Fruit fly (Drosophila melanogaster) Kc167 (cell line): Measurements from ENCODE around the gene APC4.

Source experiments
- Myc ChIP-seq: fragments of >200 bp; optimal IDR thresholded peaks from 2 replicates; lab custom pipeline; 2017; ENCODE audit warnings: missing external identifiers
- Sin3A ChIP-seq: fragments of >200 bp; optimal IDR thresholded peaks from 2 replicates; lab custom pipeline; 2018; ENCODE audit warnings: missing external identifiers
- h ChIP-seq: fragments of >200 bp; optimal IDR thresholded peaks from 3 replicates; lab custom pipeline; 2018; ENCODE audit warnings: missing external identifiers
- insv ChIP-seq: fragments of >200 bp; optimal IDR thresholded peaks from 3 replicates; lab custom pipeline; 2018; ENCODE audit warnings: missing external identifiers
- psq ChIP-seq: fragments of >200 bp; optimal IDR thresholded peaks from 2 replicates; lab custom pipeline; 2017; ENCODE audit warnings: missing external identifiers
- ttk ChIP-seq: sonication (Bioruptor generic); optimal IDR thresholded peaks from 2 replicates; lab custom pipeline; 2017; ENCODE audit warnings: missing external identifiers

Gene APC4

DNA sequence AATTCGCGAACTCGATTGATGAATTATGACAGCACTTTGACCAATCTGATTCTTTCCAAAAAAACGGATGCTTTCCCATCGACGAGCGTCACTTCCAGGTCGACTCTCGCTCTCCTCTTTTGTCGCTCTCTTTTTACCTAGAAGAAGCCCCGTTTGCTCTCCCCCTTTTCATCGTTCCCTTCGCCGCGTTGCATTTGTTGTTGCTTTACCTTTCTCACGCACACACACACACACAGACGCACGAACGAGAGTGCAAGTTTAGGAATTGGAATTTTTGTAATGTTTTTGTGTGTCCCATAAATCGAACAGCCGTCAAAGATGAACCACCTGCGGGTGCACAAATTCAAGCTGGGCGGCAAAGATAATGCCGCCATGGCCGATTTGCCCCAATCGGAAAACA, 33.8 kb upstream of the APC4 start:
- TF ChIP-seq psq (no peak), Sin3A (lab: Kevin White, UChicago) (no peak), Myc (lab: Kevin White, UChicago) (no peak), ttk (lab: Kevin White, UChicago) (no peak), insv (lab: Kevin White, UChicago) (no peak), h (lab: Kevin White, UChicago) (no peak)

DNA sequence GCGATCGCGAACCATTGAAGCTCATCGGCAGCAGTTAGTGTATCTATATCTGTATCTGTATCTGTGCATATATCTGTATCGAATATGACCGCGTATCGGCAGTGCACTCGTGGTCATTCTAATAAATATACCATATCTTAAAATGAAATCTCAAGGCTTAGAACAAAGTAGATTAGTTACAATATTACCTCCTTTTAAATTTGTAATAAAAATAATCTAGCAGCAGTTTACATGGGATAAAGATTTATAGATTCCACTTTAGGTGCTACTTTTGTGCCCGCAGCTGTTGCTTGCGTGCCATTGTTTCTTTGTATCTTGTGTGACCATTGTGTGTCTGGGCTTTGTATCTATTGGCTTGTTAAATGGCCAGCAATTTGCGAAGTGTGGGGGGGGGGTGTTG, 22.7 kb upstream of the APC4 start:
- TF ChIP-seq h (lab: Kevin White, UChicago) (no peak), psq (no peak), insv (lab: Kevin White, UChicago) (no peak), Sin3A (lab: Kevin White, UChicago) (no peak), ttk (lab: Kevin White, UChicago) (no peak), Myc (lab: Kevin White, UChicago) (no peak)

DNA sequence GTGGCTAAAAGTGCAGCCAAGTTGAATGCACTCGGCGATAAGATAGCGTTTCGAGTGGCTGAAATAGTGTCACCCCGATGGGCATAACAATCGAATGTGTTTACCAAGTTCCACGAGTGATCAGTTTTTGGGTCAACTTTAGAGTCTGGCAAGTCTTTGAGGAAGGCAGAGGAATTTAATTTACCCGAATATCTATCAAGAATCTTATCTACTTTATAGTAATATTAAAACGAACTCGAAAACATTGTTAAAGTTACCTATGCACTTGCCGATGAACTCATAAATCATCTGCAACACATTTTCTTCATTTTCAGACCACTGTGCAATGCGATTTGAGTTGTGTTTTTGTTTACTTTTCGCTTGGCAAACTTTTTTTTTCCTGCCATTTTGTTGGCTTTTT, 21.4 kb upstream of the APC4 start:
- TF ChIP-seq Myc (lab: Kevin White, UChicago): no peak
- no peak for TF ChIP-seq insv (lab: Kevin White, UChicago)
- no peak for TF ChIP-seq Sin3A (lab: Kevin White, UChicago)
- TF ChIP-seq h (lab: Kevin White, UChicago): no peak
- no peak for TF ChIP-seq psq
- no peak for TF ChIP-seq ttk (lab: Kevin White, UChicago)

DNA sequence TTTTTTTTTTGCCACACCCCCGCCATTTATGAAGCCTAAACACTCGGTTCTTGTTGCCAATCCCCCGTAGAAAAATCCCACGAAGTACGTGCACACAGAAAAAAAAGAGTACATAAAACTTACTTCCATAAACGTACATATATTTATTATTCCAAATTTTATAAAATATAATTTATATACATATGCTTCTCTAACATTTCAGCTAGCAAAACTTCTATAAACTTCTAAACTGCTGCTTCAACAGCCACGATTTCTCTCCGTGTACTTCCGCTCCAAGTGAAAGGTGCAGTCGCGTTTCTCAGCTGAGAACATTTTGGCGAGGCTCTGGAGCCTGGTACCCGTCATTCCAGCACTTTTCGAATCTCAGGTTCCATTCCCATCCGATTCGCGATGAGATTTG, 20.1 kb upstream of the APC4 start:
- TF ChIP-seq h (lab: Kevin White, UChicago) (no peak), psq (no peak), Sin3A (lab: Kevin White, UChicago) (no peak), ttk (lab: Kevin White, UChicago) (no peak), Myc (lab: Kevin White, UChicago) (no peak), insv (lab: Kevin White, UChicago) (no peak)

DNA sequence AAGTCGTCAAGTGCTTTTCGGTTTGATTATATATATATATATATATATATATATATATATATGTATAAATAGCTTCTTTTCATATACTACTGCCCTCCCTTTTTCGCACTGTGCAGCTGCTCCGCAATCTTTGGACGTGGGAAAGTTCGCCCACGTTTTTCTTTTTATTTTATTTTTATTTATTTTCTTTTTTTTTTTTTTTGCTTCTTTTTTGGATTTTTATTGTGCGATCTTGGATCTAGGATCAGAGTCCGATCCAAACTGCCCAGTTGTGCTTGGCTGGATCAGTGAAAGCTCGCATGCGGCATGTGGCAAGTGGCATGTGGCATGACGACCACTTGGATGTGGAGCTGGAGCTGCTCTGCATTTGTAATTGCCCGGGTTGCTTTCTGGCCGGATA, 19.3 kb upstream of the APC4 start:
- no peak for TF ChIP-seq Myc (lab: Kevin White, UChicago)
- no peak for TF ChIP-seq ttk (lab: Kevin White, UChicago)
- no peak for TF ChIP-seq insv (lab: Kevin White, UChicago)
- TF ChIP-seq psq: no peak
- no peak for TF ChIP-seq h (lab: Kevin White, UChicago)
- TF ChIP-seq Sin3A (lab: Kevin White, UChicago): no peak

DNA sequence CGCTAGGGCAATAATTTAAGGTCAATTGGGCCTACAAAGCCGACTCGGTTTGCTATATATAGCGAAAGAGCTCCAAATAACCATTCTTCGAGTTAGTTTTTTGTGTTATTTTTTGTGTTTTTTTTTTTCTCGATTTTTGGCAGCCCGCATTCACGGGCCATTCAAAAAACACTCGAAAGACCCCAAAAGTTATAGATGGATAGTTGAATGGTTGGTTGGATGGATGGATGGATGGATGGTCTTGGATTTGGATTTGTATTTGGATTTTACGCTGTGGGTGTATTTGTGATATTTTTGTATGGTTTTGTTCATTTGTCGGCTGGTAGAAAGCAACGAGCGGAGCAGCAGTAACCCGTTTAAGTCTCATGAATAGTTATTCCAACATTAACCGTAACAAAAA, 18.7 kb upstream of the APC4 start:
- TF ChIP-seq Myc (lab: Kevin White, UChicago) (no peak), Sin3A (lab: Kevin White, UChicago) (no peak), psq (no peak), insv (lab: Kevin White, UChicago) (no peak), ttk (lab: Kevin White, UChicago) (no peak), h (lab: Kevin White, UChicago) (no peak)

DNA sequence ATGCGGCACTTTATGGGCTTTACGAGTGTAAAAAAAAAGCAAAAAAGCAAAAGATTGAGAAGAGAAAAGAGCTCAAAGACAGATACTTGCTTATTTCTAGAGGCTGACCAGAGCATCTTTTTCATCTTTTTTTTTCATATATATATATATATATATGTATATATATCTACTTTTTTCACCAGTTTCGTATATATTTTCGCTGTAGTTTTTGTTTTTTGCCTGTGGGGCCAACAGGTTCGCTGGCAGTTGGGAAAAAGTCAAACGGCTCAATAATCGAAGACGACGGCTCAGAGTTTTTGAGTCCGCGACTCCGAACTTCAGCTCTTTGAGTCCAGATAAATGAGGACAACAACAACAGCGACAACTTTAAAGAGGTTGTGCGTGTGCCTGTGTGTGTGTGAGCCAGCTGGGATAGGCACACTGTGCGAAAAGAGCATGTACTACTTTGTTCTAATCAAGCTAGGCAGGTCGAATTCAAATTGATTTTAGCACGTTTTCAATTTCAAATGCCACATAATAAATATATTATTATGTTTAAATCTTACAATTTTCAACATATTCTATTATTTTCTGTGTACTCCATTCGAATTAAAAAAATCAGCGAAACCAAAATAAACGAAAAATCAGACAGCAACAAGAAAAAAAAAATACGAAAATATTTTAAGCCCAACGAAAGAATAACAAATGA, 15.8 kb upstream of the APC4 start:
- no peak for TF ChIP-seq Myc (lab: Kevin White, UChicago)
- TF ChIP-seq ttk (lab: Kevin White, UChicago): no peak
- no peak for TF ChIP-seq Sin3A (lab: Kevin White, UChicago)
- TF ChIP-seq h (lab: Kevin White, UChicago): no peak
- TF ChIP-seq psq: no peak
- TF ChIP-seq insv (lab: Kevin White, UChicago): no peak

DNA sequence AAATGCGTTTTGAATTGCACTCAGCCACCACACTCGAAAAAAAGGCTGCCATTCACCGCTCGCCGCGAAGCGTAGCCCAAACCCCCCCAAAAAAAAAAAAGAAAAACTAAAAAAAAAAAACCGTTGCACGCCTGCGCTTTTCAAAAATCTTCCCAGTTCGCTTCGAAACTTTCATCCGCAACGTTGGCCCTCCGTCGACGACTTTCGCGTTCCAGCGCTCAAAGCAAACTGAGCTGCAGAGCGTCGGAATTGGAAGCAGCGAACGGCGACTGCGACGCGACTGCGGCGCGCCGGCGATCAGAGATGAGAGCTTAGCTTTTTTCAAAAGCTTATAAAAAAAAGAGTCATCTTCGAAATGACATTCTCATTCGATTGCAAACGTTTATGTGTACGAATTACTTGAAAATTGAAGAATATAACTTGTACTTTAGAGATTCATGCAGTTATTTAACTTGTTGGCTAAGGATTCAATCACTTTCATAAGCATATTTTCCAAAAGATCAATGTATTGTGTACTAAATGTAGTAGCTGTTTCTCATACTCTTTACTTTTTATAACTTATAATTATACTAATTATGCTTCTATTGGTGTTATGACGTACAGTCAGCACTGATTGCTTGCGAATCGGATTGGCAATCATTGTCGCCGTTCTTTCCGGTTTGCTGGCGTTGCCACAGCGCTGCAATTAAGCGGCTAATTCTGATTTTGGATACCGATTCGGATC, 14.8 kb upstream of the APC4 start, which contains the start of gene CG15365:
Gene CG15365, minus strand, starts transcription at position 230 of the 724 bp plus-strand sequence.
- no peak for TF ChIP-seq h (lab: Kevin White, UChicago)
- no peak for TF ChIP-seq ttk (lab: Kevin White, UChicago)
- no peak for TF ChIP-seq insv (lab: Kevin White, UChicago)
- TF ChIP-seq Sin3A (lab: Kevin White, UChicago): no peak
- no peak for TF ChIP-seq Myc (lab: Kevin White, UChicago)
- no peak for TF ChIP-seq psq

DNA sequence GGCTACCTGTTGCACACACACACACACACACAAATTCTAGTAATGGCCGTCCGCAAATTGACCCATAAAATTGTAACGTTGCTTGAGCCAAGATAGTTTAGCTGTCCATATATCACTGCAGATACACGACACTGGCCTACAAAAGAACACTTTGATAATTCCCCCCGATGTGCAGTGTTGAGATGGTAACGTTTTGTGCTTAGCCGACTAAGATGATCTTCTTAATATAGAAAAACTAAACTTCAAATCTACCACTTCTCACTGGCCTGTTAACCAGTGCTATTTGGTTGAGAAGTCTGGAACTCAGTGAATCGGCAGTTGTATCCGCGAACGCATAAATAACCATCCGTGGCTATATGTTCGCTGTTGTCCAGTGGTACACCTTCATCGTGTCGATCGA, 13.9 kb upstream of the APC4 start:
- TF ChIP-seq insv (lab: Kevin White, UChicago): no peak
- TF ChIP-seq ttk (lab: Kevin White, UChicago): no peak
- no peak for TF ChIP-seq psq
- TF ChIP-seq h (lab: Kevin White, UChicago): no peak
- no peak for TF ChIP-seq Myc (lab: Kevin White, UChicago)
- TF ChIP-seq Sin3A (lab: Kevin White, UChicago): no peak

DNA sequence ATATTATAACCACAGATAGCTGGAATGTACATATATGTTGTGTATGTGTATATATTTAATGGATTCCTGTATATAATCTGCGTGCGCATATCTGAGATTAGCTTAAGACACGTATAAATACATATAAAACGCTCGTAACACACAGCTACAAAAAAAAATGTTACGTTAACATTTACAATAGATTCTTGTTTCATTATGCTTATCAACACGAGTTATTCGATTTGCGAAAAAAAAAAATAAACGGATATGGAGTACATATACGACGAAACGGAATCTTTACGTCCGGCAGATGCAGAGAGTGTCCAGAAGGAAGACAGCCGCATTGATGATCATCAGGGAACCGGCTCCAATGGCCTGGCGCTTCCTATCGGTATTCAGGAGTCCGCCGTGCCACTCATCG, 11.4 kb upstream of the APC4 start, which contains the start of gene CG10970:
Gene CG10970, minus strand, starts transcription at position 101 of the 400 bp plus-strand sequence.
- TF ChIP-seq psq (no peak), ttk (lab: Kevin White, UChicago) (no peak), Sin3A (lab: Kevin White, UChicago) (no peak), insv (lab: Kevin White, UChicago) (no peak)

DNA sequence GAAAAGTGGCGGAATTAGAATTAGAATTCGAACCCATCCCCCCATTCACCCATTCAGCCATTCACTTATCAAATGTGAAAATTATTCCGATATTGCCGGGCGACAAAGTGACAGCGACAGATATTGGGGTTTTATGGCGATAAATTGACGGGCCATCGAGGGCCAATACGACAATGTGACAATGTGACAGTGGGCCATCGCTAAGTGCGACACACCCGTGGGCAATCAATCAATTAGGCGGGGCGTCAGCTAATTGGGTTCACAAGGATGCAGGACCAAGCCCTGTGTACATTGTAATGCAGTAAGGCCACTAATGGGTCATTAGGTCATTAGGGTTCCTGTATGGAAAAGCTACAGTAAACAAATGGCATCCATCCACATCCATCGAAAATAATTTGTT, 8.7 kb upstream of the APC4 start:
- TF ChIP-seq h (lab: Kevin White, UChicago) (no peak), Myc (lab: Kevin White, UChicago) (no peak), ttk (lab: Kevin White, UChicago) (no peak), Sin3A (lab: Kevin White, UChicago) (no peak), insv (lab: Kevin White, UChicago) (no peak), psq (no peak)
